Worm (Caenorhabditis elegans) whole organism, midembryonic: ENCODE measurements around the gene atfs-1.
"Not testable (repeated sequence)": the region's sequence is repeated elsewhere in the genome, so short reads cannot be mapped to it uniquely, and the experiment has no call there.

ENCODE experiments used
- T22C8.4 ChIP-seq: fragments of 200-800 bp; sonication (Bioruptor generic); IDR thresholded peaks from 2 replicates; pipeline ENCODE4 v1.3.6; 2022; ENCODE audit warnings: missing genetic modification characterization, missing compliant biosample characterization
- cog-1 ChIP-seq: sonication (generic microtip); optimal IDR thresholded peaks from 2 replicates; lab custom pipeline; 2016; ENCODE audit warnings: missing genetic modification characterization, missing compliant biosample characterization
- flt-1 ChIP-seq: fragments of 200-800 bp; sonication (Bioruptor generic); IDR thresholded peaks from 2 replicates; pipeline ENCODE4 v1.3.6; 2022; ENCODE audit warnings: missing genetic modification characterization, missing compliant biosample characterization
- klf-2 ChIP-seq: fragments of 200-800 bp; sonication (Bioruptor generic); conservative IDR thresholded peaks from 2 replicates; pipeline ENCODE4 v1.3.6; 2022; ENCODE audit warnings: missing genetic modification reagents, missing genetic modification characterization, missing compliant biosample characterization
- med-1 ChIP-seq: sonication (generic microtip); optimal IDR thresholded peaks from 2 replicates; lab custom pipeline; 2017; ENCODE audit warnings: missing genetic modification characterization, mild to moderate bottlenecking, missing compliant biosample characterization, antibody characterized with exemption, missing genetic modification reagents; ENCODE audit not compliant: insufficient read depth
- ref-1 ChIP-seq: fragments of 200-800 bp; sonication (Bioruptor generic); conservative IDR thresholded peaks from 2 replicates; pipeline ENCODE4 v1.3.6; 2022; ENCODE audit warnings: missing genetic modification reagents, missing genetic modification characterization, missing compliant biosample characterization
- tab-1 ChIP-seq: fragments of 200-800 bp; sonication (Bioruptor generic); IDR thresholded peaks from 2 replicates; pipeline ENCODE4 v1.3.6; 2022; ENCODE audit warnings: missing genetic modification characterization, missing compliant biosample characterization
- ztf-23 ChIP-seq: fragments of 200-800 bp; sonication (Bioruptor generic); IDR thresholded peaks from 2 replicates; pipeline ENCODE4 v1.3.6; 2022; ENCODE audit warnings: missing genetic modification reagents, missing genetic modification characterization, missing compliant biosample characterization
- ztf-29 ChIP-seq: fragments of 200-800 bp; sonication (Bioruptor generic); IDR thresholded peaks from 2 replicates; pipeline ENCODE4 v1.3.6; 2022; ENCODE audit warnings: missing genetic modification reagents, missing genetic modification characterization, missing compliant biosample characterization

Gene atfs-1

ce11 chrV:14187104-14187503 lies 6.4 kb upstream of the atfs-1 start:
- TF ChIP-seq klf-2 (GFP tag; lab: Robert Waterston, UW) (no peak), tab-1 (GFP tag; lab: Robert Waterston, UW) (no peak), ztf-29 (GFP tag; lab: Robert Waterston, UW) (no peak)

DNA sequence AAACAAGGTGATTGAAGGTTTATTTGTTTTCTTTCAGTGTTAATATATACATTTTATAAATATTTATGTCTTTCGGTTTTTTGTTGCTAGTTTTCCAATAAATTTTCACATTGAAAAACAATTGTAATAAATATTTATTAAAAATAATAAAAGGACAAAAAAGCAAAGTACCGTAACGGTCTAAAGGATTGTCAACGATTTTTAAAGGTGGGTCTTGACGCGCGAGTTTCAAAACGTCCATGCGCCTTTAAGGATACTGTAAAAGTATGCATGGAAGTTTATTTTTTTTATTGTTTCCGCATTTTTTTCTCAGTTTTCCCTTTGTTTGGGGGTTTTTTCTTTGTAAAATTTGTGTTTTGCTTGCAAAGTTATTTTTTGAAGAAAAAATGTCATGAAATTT lies 593 bp upstream of the atfs-1 start:
- TF ChIP-seq ztf-29 (GFP tag; lab: Robert Waterston, UW): no peak
- TF ChIP-seq ztf-23 (GFP tag; lab: Robert Waterston, UW): no peak
- no peak for TF ChIP-seq tab-1 (GFP tag; lab: Robert Waterston, UW)
- no peak for TF ChIP-seq flt-1
- TF ChIP-seq T22C8.4 (GFP tag; lab: Robert Waterston, UW): no peak
- no peak for TF ChIP-seq med-1 (GFP tag; lab: Kevin White, UChicago)
- TF ChIP-seq ref-1 (GFP tag; lab: Robert Waterston, UW): no peak
- TF ChIP-seq cog-1 (tag; lab: Kevin White, UChicago): no peak
- TF ChIP-seq klf-2 (GFP tag; lab: Robert Waterston, UW): no peak

ce11 chrV:14194514-14194913 lies 1.1 kb downstream of the atfs-1 start:
- TF ChIP-seq cog-1 (tag; lab: Kevin White, UChicago): no peak
- no peak for TF ChIP-seq klf-2 (GFP tag; lab: Robert Waterston, UW)
- TF ChIP-seq T22C8.4 (GFP tag; lab: Robert Waterston, UW): no peak
- no peak for TF ChIP-seq flt-1

DNA sequence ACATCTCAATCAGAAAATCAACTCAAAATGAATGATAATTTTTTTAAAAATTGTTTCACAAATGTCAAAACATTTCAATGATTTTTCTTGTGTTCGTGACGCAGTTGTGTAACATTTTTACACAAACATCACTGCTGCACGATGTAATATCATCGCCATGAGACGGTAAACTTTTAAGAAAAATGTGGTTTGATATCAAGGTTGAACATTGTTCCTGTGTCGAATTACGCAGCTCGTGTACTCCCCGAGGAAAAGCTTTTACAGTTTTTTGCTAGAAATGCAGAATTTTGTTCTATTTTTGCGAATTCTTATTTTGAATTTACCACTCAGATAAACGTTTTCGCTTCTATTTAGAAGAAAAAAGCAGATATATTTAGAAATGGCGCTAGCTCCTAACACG lies 4.2 kb downstream of the atfs-1 start:
- TF ChIP-seq ztf-23 (GFP tag; lab: Robert Waterston, UW): no peak
- no peak for TF ChIP-seq med-1 (GFP tag; lab: Kevin White, UChicago)
- TF ChIP-seq T22C8.4 (GFP tag; lab: Robert Waterston, UW): no peak

ce11 chrV:14200086-14200485 lies 6.6 kb downstream of the atfs-1 start:
- no peak for TF ChIP-seq ref-1 (GFP tag; lab: Robert Waterston, UW)
- TF ChIP-seq ztf-29 (GFP tag; lab: Robert Waterston, UW): no peak
- TF ChIP-seq ztf-23 (GFP tag; lab: Robert Waterston, UW): no peak
- TF ChIP-seq flt-1: no peak
- no peak for TF ChIP-seq med-1 (GFP tag; lab: Kevin White, UChicago)
- no peak for TF ChIP-seq klf-2 (GFP tag; lab: Robert Waterston, UW)
- no peak for TF ChIP-seq tab-1 (GFP tag; lab: Robert Waterston, UW)
- no peak for TF ChIP-seq cog-1 (tag; lab: Kevin White, UChicago)
- TF ChIP-seq T22C8.4 (GFP tag; lab: Robert Waterston, UW): no peak

ce11 chrV:14205214-14205613 lies 11.8 kb downstream of the atfs-1 start, which contains the start of gene T16A9.3:
Gene T16A9.3 (plus strand): TSS chrV:14205514.
- TF ChIP-seq flt-1; tab-1 (GFP tag; lab: Robert Waterston, UW); ztf-29 (GFP tag; lab: Robert Waterston, UW): not testable (repeated sequence)

- no peak for TF ChIP-seq med-1 (GFP tag; lab: Kevin White, UChicago)
- TF ChIP-seq cog-1 (tag; lab: Kevin White, UChicago): no peak
- TF ChIP-seq flt-1: no peak
- TF ChIP-seq klf-2 (GFP tag; lab: Robert Waterston, UW): no peak
- TF ChIP-seq ztf-23 (GFP tag; lab: Robert Waterston, UW): no peak
- no peak for TF ChIP-seq ref-1 (GFP tag; lab: Robert Waterston, UW)
- TF ChIP-seq tab-1 (GFP tag; lab: Robert Waterston, UW): no peak
- TF ChIP-seq T22C8.4 (GFP tag; lab: Robert Waterston, UW): no peak
- TF ChIP-seq ztf-29 (GFP tag; lab: Robert Waterston, UW): no peak
These were observed 17.3 kb downstream of the atfs-1 start, which contains the start of gene str-230 for ce11 chrV:14210743-14211142. Gene str-230 (minus strand): TSS chrV:14210843.

DNA sequence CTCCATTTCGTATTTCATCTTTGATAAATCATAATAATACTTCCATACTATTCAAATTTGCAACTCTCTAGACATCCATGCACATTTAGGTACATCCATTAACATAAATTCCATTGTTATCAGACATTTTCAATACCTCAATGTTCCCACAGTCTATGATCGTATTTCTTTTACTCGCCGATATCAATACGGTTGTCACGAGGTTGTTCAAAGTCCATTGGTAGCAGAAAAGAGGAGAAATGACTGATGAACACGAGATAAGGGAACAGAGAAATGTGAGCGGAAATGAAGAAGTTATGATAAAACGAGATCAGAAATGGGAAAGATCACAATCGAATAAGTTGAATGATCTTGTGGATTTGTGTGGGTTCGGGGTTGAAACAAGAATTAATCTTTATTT lies 19.4 kb downstream of the atfs-1 start:
- TF ChIP-seq med-1 (GFP tag; lab: Kevin White, UChicago) (no peak), T22C8.4 (GFP tag; lab: Robert Waterston, UW) (no peak), flt-1 (no peak), tab-1 (GFP tag; lab: Robert Waterston, UW) (no peak), ref-1 (GFP tag; lab: Robert Waterston, UW) (no peak), klf-2 (GFP tag; lab: Robert Waterston, UW) (no peak), ztf-23 (GFP tag; lab: Robert Waterston, UW) (no peak), ztf-29 (GFP tag; lab: Robert Waterston, UW) (no peak), cog-1 (tag; lab: Kevin White, UChicago) (no peak)

ce11 chrV:14215106-14215505 lies 21.6 kb downstream of the atfs-1 start, which contains the start of gene T16A9.5:
Gene T16A9.5 (minus strand): TSS chrV:14215206.
- no peak for TF ChIP-seq T22C8.4 (GFP tag; lab: Robert Waterston, UW)
- TF ChIP-seq ztf-29 (GFP tag; lab: Robert Waterston, UW): no peak
- no peak for TF ChIP-seq cog-1 (tag; lab: Kevin White, UChicago)
- TF ChIP-seq med-1 (GFP tag; lab: Kevin White, UChicago): no peak
- no peak for TF ChIP-seq klf-2 (GFP tag; lab: Robert Waterston, UW)
- TF ChIP-seq ref-1 (GFP tag; lab: Robert Waterston, UW): no peak
- no peak for TF ChIP-seq flt-1
- TF ChIP-seq tab-1 (GFP tag; lab: Robert Waterston, UW): no peak
- TF ChIP-seq ztf-23 (GFP tag; lab: Robert Waterston, UW): no peak

ce11 chrV:14223141-14223540 lies 29.7 kb downstream of the atfs-1 start:
- TF ChIP-seq ztf-29 (GFP tag; lab: Robert Waterston, UW) (no peak), cog-1 (tag; lab: Kevin White, UChicago) (no peak), T22C8.4 (GFP tag; lab: Robert Waterston, UW) (no peak), ref-1 (GFP tag; lab: Robert Waterston, UW) (no peak), tab-1 (GFP tag; lab: Robert Waterston, UW) (no peak), klf-2 (GFP tag; lab: Robert Waterston, UW) (no peak), med-1 (GFP tag; lab: Kevin White, UChicago) (no peak), ztf-23 (GFP tag; lab: Robert Waterston, UW) (no peak)
